Worm (Caenorhabditis elegans) whole organism, early embryonic: Measurements from ENCODE around the gene nas-29.

Source experiments
- B0310.2 ChIP-seq: sonication (generic microtip); optimal IDR thresholded peaks from 2 replicates; lab custom pipeline; 2016; ENCODE audit warnings: mild to moderate bottlenecking, missing genetic modification characterization, missing compliant biosample characterization
- F13C5.2 ChIP-seq: sonication (generic microtip); optimal IDR thresholded peaks from 2 replicates; lab custom pipeline; 2017; ENCODE audit warnings: mild to moderate bottlenecking, missing genetic modification characterization, inconsistent platforms, missing compliant biosample characterization
- aly-1 ChIP-seq: sonication (generic microtip); optimal IDR thresholded peaks from 2 replicates; lab custom pipeline; 2016; ENCODE audit warnings: missing genetic modification characterization, missing compliant biosample characterization
- ama-1 ChIP-seq: fragments of 150-350 bp; optimal IDR thresholded peaks from 2 replicates; lab custom pipeline; 2014
- ceh-13 ChIP-seq: fragments of 200-800 bp; sonication (Bioruptor generic); optimal IDR thresholded peaks from 2 replicates; lab custom pipeline; 2018; ENCODE audit warnings: mild to moderate bottlenecking, missing genetic modification characterization, missing compliant biosample characterization
- ceh-36 ChIP-seq: sonication (generic microtip); optimal IDR thresholded peaks from 2 replicates; lab custom pipeline; 2016; ENCODE audit warnings: missing genetic modification characterization, inconsistent platforms, missing compliant biosample characterization
- ets-7 ChIP-seq: sonication (generic microtip); optimal IDR thresholded peaks from 2 replicates; lab custom pipeline; 2016; ENCODE audit warnings: missing genotype, missing genetic modification characterization, missing compliant biosample characterization
- flt-1 ChIP-seq: fragments of 200-800 bp; sonication (Bioruptor generic); IDR thresholded peaks from 2 replicates; pipeline ENCODE4 v1.3.6; 2022; ENCODE audit warnings: missing genetic modification characterization, missing compliant biosample characterization
- hmbx-1 ChIP-seq: sonication (generic microtip); optimal IDR thresholded peaks from 2 replicates; lab custom pipeline; 2016; ENCODE audit warnings: mild to moderate bottlenecking, missing genetic modification characterization, missing compliant biosample characterization
- hmg-4 ChIP-seq: fragments of 200-800 bp; sonication (Bioruptor generic); optimal IDR thresholded peaks from 2 replicates; lab custom pipeline; 2018; ENCODE audit warnings: mild to moderate bottlenecking, missing genetic modification characterization, missing compliant biosample characterization
- hnd-1 ChIP-seq: sonication (generic microtip); optimal IDR thresholded peaks from 2 replicates; lab custom pipeline; 2016; ENCODE audit warnings: missing genetic modification characterization, missing compliant biosample characterization
- pes-1 ChIP-seq: fragments of 200-800 bp; sonication (Bioruptor generic); IDR thresholded peaks from 2 replicates; pipeline ENCODE4 v1.3.6; 2022; ENCODE audit warnings: missing genetic modification reagents, missing genetic modification characterization, missing compliant biosample characterization
- scrt-1 ChIP-seq: fragments of 200-800 bp; sonication (Bioruptor generic); IDR thresholded peaks from 2 replicates; pipeline ENCODE4 v1.3.6; 2022; ENCODE audit warnings: missing genetic modification characterization, missing compliant biosample characterization
- sea-1 ChIP-seq: fragments of 200-800 bp; sonication (Bioruptor generic); conservative IDR thresholded peaks from 2 replicates; pipeline ENCODE4 v1.3.6; 2022; ENCODE audit warnings: missing genetic modification characterization, missing compliant biosample characterization
- tbx-11 ChIP-seq: fragments of 200-800 bp; sonication (Bioruptor generic); IDR thresholded peaks from 2 replicates; pipeline ENCODE4 v1.3.6; 2022; ENCODE audit warnings: missing genetic modification characterization, missing compliant biosample characterization
- tbx-37 ChIP-seq: fragments of 200-800 bp; sonication (Bioruptor generic); conservative IDR thresholded peaks from 2 replicates; pipeline ENCODE4 v1.3.6; 2022; ENCODE audit warnings: missing genetic modification reagents, missing genetic modification characterization, missing compliant biosample characterization
- tra-4 ChIP-seq: sonication (generic microtip); optimal IDR thresholded peaks from 2 replicates; lab custom pipeline; 2017; ENCODE audit warnings: missing genetic modification characterization, missing compliant biosample characterization

Gene nas-29

DNA sequence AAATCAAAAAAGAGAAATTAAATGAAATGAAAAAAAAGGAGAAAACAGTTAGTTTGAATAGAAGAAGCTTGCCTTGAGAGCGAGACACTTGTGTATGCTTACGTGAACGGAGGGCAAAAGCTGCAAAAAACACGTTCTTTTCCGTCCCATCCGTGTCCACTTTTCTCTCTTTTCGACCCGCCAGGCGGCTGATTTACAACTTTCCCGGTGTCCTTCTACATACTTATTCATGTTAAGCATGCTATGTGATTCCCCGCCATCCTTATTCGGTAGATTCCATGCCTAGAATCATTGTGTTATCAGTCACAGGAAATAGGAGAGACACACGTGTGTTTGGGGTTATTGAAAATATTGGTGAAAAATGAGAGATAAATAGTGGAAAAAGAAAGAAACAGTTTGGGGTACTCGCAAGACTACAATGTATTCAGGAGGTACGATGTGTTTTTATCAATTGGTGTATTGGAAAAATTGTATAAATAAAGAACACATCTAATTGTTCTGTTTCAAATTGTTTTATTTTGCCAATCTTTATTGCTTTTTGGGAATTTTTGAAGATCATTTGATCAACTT lies at the start of gene nas-29:
nas-29 (minus strand) TSS at position 92 of the 570 bp plus-strand sequence.
- TF ChIP-seq tra-4 (tag; lab: Kevin White, UChicago) (no peak), hmg-4 (GFP tag; lab: Kevin White, UChicago) (no peak), hmbx-1 (no peak), aly-1 (tag; lab: Kevin White, UChicago) (no peak), ama-1 (lab: Kevin White, UChicago) (no peak)

DNA sequence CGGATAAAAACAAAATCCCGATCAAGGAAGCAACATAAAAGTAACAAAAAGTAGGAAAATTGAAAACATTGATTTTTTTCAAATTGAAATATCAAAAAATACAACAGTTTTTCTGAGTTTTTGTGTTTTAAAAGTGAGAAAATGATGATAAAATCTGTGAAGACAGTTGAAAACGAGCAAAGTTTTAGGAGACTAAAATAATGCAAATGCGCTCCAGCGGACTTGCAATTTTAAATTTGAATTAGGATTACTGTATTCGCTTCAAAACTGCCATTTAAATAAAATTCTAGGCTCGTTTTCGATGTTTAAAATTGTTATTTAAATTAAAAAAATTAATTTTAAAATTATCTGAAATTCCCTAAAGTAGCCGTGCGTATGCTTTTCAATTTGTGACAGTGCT lies 46.1 kb upstream of the nas-29 start:
- TF ChIP-seq tbx-37 (GFP tag; lab: Robert Waterston, UW): no peak
- no peak for TF ChIP-seq aly-1 (tag; lab: Kevin White, UChicago)

DNA sequence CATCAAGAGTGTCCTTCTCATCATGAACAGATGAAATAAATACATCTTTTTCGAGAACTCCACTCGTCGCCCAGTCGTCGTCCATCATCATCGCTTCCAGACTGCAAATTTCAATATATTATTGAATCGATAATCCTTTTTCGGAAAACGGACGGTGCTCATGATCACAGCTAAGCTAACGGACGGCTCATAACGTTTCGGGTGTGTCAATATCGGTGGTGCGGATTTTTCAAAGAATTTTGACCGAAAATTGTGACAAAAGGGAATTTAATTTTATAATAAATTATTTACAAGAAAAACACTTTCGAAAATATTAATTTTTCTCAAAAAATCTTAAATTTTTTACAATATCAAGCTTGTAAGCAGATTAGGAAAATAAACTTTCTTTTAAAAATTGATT lies 45.6 kb upstream of the nas-29 start, which contains the start of gene crh-2:
crh-2 (minus strand) TSS at position 101 of the 400 bp plus-strand sequence.
- TF ChIP-seq ama-1 (lab: Kevin White, UChicago): no peak
- TF ChIP-seq flt-1 (GFP tag; lab: Robert Waterston, UW): no peak
- no peak for TF ChIP-seq tbx-37 (GFP tag; lab: Robert Waterston, UW)
- no peak for TF ChIP-seq tra-4 (tag; lab: Kevin White, UChicago)
- no peak for TF ChIP-seq tbx-11 (GFP tag; lab: Robert Waterston, UW)
- no peak for TF ChIP-seq pes-1 (GFP tag; lab: Robert Waterston, UW)
- TF ChIP-seq ets-7 (tag; lab: Kevin White, UChicago): no peak
- TF ChIP-seq aly-1 (tag; lab: Kevin White, UChicago): no peak
- TF ChIP-seq B0310.2: no peak
- no peak for TF ChIP-seq hnd-1 (tag; lab: Kevin White, UChicago)
- no peak for TF ChIP-seq scrt-1 (GFP tag; lab: Robert Waterston, UW)
- no peak for TF ChIP-seq ceh-13 (GFP tag; lab: Kevin White, UChicago)
- TF ChIP-seq hmbx-1: no peak
- no peak for TF ChIP-seq hmg-4 (GFP tag; lab: Kevin White, UChicago)
- no peak for TF ChIP-seq sea-1 (GFP tag; lab: Robert Waterston, UW)
- no peak for TF ChIP-seq ceh-36 (tag; lab: Kevin White, UChicago)
- TF ChIP-seq F13C5.2 (tag; lab: Kevin White, UChicago): no peak

DNA sequence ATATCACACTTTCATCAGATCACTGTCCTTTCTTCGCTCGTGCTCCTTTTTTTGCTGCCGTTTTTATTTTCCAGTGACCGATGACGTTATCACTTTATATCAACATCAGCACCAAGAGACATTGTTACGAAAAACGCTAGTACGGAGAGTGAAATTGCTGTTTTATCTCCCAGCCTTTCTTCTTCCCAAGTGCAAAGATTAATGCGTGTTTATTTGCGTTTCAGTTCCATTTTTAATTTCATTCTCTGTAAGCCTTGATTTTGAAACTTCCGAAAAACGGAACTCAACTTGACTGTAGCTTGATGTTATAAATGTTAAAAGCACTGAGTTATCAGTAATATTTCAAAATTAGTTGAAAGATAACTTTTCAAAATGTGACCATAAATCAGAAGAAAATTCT lies 45.0 kb upstream of the nas-29 start:
- TF ChIP-seq tra-4 (tag; lab: Kevin White, UChicago): no peak
- no peak for TF ChIP-seq F13C5.2 (tag; lab: Kevin White, UChicago)
- TF ChIP-seq ceh-36 (tag; lab: Kevin White, UChicago): no peak
- TF ChIP-seq tbx-37 (GFP tag; lab: Robert Waterston, UW): no peak
- TF ChIP-seq hmbx-1: no peak
- no peak for TF ChIP-seq B0310.2
- no peak for TF ChIP-seq aly-1 (tag; lab: Kevin White, UChicago)
- TF ChIP-seq ceh-13 (GFP tag; lab: Kevin White, UChicago): no peak
- no peak for TF ChIP-seq tbx-11 (GFP tag; lab: Robert Waterston, UW)
- no peak for TF ChIP-seq hnd-1 (tag; lab: Kevin White, UChicago)

DNA sequence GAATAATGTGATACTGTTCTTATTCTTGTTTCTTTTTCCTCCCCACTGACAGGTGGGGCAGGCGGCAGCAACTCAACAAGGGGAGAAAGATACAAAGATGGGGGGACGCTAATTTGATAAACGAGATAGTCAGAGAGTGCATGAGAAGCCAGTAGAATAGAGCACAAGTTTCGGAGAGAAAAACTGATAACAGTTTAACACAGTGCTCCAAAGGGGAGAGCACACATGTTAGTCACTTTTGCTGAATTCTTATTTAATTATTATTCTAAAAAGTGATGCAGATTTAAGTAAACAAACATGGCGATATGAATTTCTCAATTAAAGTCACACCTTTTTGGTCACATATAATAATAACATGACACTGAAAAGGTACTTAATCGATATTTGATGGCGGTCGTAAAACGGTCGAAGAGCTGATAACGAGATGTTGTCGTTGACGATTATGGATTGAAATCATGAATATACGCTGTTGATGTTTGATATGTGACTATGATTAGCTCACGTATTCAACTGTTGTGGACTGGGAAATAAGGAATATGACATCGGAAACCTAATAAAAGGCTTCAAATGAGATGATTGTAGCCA lies 44.2 kb upstream of the nas-29 start:
- TF ChIP-seq sea-1 (GFP tag; lab: Robert Waterston, UW): no peak
- no peak for TF ChIP-seq hmg-4 (GFP tag; lab: Kevin White, UChicago)
- TF ChIP-seq ama-1 (lab: Kevin White, UChicago): no peak
- TF ChIP-seq ceh-13 (GFP tag; lab: Kevin White, UChicago): no peak
- no peak for TF ChIP-seq tbx-37 (GFP tag; lab: Robert Waterston, UW)
- no peak for TF ChIP-seq hnd-1 (tag; lab: Kevin White, UChicago)
- TF ChIP-seq tbx-11 (GFP tag; lab: Robert Waterston, UW): no peak
- TF ChIP-seq pes-1 (GFP tag; lab: Robert Waterston, UW): no peak
- TF ChIP-seq hmbx-1: no peak
- TF ChIP-seq flt-1 (GFP tag; lab: Robert Waterston, UW): no peak
- no peak for TF ChIP-seq aly-1 (tag; lab: Kevin White, UChicago)
- no peak for TF ChIP-seq ceh-36 (tag; lab: Kevin White, UChicago)
- no peak for TF ChIP-seq F13C5.2 (tag; lab: Kevin White, UChicago)
- no peak for TF ChIP-seq scrt-1 (GFP tag; lab: Robert Waterston, UW)
- TF ChIP-seq tra-4 (tag; lab: Kevin White, UChicago): no peak
- no peak for TF ChIP-seq B0310.2
- no peak for TF ChIP-seq ets-7 (tag; lab: Kevin White, UChicago)

DNA sequence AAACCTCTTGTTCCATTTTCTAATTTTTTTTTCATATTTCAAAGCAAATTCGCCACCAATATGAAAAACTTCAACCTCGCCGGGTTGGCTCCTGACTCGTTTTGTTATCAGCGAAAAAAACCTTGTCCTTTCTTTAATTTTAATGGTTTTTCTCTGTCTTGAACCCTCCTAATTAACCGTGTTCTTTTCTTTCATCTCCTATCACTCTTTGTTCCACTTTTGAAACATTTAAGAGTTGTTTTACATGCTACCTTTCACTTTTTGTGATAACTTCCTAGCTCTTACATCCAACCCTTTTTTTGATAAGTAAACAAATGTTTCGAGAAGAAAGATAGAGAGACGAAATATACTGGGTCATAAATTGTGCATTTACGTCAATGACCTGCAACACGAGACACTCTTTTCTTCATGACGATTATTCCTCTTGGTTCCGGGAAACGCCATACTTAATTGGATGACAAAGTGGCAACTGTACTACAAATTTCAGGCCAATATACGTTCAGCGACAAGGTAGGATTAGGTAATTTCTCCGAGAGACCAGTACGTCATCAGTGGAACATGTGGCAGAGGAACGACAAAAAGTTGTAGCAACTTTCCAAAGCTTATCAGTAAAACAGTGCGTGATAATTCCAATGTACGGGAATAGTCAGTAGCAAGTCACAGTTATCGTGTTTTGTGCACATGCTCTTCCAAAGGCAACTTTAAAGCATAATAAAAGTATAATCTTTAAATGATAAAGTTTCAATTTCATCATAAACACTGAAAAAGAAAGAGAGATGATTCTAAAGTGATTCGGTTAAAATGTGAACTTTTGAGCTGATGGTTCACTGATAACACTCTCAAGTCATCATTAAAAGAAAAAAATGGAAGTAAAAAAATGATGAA lies 43.1 kb upstream of the nas-29 start:
- TF ChIP-seq ets-7 (tag; lab: Kevin White, UChicago) (no peak), B0310.2 (no peak), tbx-11 (GFP tag; lab: Robert Waterston, UW) (no peak)

DNA sequence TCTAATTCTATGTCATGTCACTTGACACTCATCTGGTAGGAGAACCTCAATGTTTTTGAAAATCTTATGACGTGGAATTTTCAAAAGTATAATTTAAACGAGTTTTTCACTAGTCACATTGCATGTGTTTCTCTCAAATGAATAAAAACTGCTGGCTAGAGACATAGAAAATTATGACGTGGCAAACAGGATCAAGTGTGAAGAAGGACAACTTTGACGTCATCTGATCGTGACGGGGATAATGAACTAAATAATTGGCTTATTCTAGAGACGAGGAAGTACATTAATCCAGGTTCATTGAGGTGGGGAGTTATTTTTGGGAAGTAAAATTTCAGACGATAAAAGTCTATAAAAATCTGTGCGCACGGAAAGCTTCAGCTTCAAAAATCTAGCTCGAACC lies 41.4 kb upstream of the nas-29 start:
- TF ChIP-seq ceh-13 (GFP tag; lab: Kevin White, UChicago): no peak
- no peak for TF ChIP-seq pes-1 (GFP tag; lab: Robert Waterston, UW)
- no peak for TF ChIP-seq B0310.2
- no peak for TF ChIP-seq hmg-4 (GFP tag; lab: Kevin White, UChicago)
- TF ChIP-seq tbx-37 (GFP tag; lab: Robert Waterston, UW): no peak
- TF ChIP-seq hnd-1 (tag; lab: Kevin White, UChicago): no peak
- TF ChIP-seq ets-7 (tag; lab: Kevin White, UChicago): no peak
- no peak for TF ChIP-seq ama-1 (lab: Kevin White, UChicago)
- TF ChIP-seq flt-1 (GFP tag; lab: Robert Waterston, UW): no peak
- TF ChIP-seq hmbx-1: no peak
- no peak for TF ChIP-seq ceh-36 (tag; lab: Kevin White, UChicago)
- no peak for TF ChIP-seq sea-1 (GFP tag; lab: Robert Waterston, UW)
- TF ChIP-seq F13C5.2 (tag; lab: Kevin White, UChicago): no peak
- TF ChIP-seq aly-1 (tag; lab: Kevin White, UChicago): no peak
- no peak for TF ChIP-seq tbx-11 (GFP tag; lab: Robert Waterston, UW)
- no peak for TF ChIP-seq scrt-1 (GFP tag; lab: Robert Waterston, UW)
- no peak for TF ChIP-seq tra-4 (tag; lab: Kevin White, UChicago)
